Fruit fly (Drosophila melanogaster) whole organism, embryonic: Measurements from ENCODE around the gene CG5254.
A peak's percentile ranks its signal among the peaks of the same experiment; 100 is the strongest.

Experiments
- Abd-B ChIP-seq: fragments of 200-800 bp; sonication (Bioruptor generic); optimal IDR thresholded peaks from 2 replicates; lab custom pipeline; 2018; ENCODE audit warnings: missing biosample characterization, mild to moderate bottlenecking, missing genetic modification characterization, moderate library complexity
- Ada2b ChIP-seq: fragments of 200-800 bp; sonication (Bioruptor generic); IDR thresholded peaks from 2 replicates; pipeline ENCODE4 v1.3.6; 2022; ENCODE audit warnings: missing biosample characterization, missing genetic modification characterization
- Antp ChIP-seq: fragments of 200-800 bp; sonication (Bioruptor generic); optimal IDR thresholded peaks from 3 replicates; lab custom pipeline; 2016; ENCODE audit warnings: missing biosample characterization, missing genetic modification characterization
- Atf6 ChIP-seq: fragments of 200-800 bp; sonication (Bioruptor generic); IDR thresholded peaks from 2 replicates; pipeline ENCODE4 v1.3.6; 2022; ENCODE audit warnings: missing biosample characterization, missing genetic modification characterization
- CG10431 ChIP-seq: fragments of 200-800 bp; sonication (Bioruptor generic); optimal IDR thresholded peaks from 3 replicates; lab custom pipeline; 2018; ENCODE audit warnings: missing biosample characterization, mild to moderate bottlenecking, missing genetic modification characterization
- CG11247 ChIP-seq: fragments of 200-800 bp; sonication (Bioruptor generic); IDR thresholded peaks from 2 replicates; pipeline ENCODE4 v1.3.6; 2022; ENCODE audit warnings: missing biosample characterization, missing genetic modification characterization
- CG13424 ChIP-seq: fragments of 200-800 bp; sonication (Bioruptor generic); optimal IDR thresholded peaks from 2 replicates; lab custom pipeline; 2019; ENCODE audit warnings: missing biosample characterization, mild to moderate bottlenecking, missing genetic modification characterization, moderate library complexity
- CG13894 ChIP-seq: fragments of 200-800 bp; sonication (Bioruptor generic); optimal IDR thresholded peaks from 3 replicates; lab custom pipeline; 2018; ENCODE audit warnings: missing biosample characterization, mild to moderate bottlenecking, missing genetic modification characterization, moderate library complexity
- CG14860 ChIP-seq: fragments of 200-800 bp; sonication (Bioruptor generic); IDR thresholded peaks from 3 replicates; pipeline ENCODE4 v1.3.6; 2022; ENCODE audit warnings: missing biosample characterization, missing genetic modification characterization; ENCODE audit not compliant: partially characterized antibody
- CG1647 ChIP-seq: fragments of 200-800 bp; sonication (Bioruptor generic); optimal IDR thresholded peaks from 3 replicates; lab custom pipeline; 2016; ENCODE audit warnings: missing biosample characterization, missing genetic modification characterization
- CG16815 ChIP-seq: fragments of 200-800 bp; sonication (Bioruptor generic); optimal IDR thresholded peaks from 3 replicates; lab custom pipeline; 2017; ENCODE audit warnings: missing biosample characterization, mild to moderate bottlenecking, missing genetic modification characterization
- CG17385 ChIP-seq: fragments of 200-800 bp; sonication (Bioruptor generic); optimal IDR thresholded peaks from 3 replicates; lab custom pipeline; 2018; ENCODE audit warnings: missing biosample characterization, mild to moderate bottlenecking, missing genetic modification characterization
- CG1832 ChIP-seq: fragments of 200-800 bp; sonication (Bioruptor generic); optimal IDR thresholded peaks from 2 replicates; lab custom pipeline; 2017; ENCODE audit warnings: missing biosample characterization, mild to moderate bottlenecking, missing genetic modification characterization, inconsistent platforms
- CG30403 ChIP-seq: fragments of 200-800 bp; sonication (Bioruptor generic); optimal IDR thresholded peaks from 3 replicates; lab custom pipeline; 2016; ENCODE audit warnings: missing biosample characterization, missing genetic modification characterization
- CG3163 ChIP-seq: fragments of 200-800 bp; sonication (Bioruptor generic); optimal IDR thresholded peaks from 3 replicates; lab custom pipeline; 2016; ENCODE audit warnings: missing biosample characterization, missing genetic modification characterization
- CG33557 ChIP-seq: fragments of 200-800 bp; sonication (Bioruptor generic); optimal IDR thresholded peaks from 2 replicates; lab custom pipeline; 2019; ENCODE audit warnings: missing biosample characterization, mild to moderate bottlenecking, missing genetic modification characterization, moderate library complexity
- CG4282 ChIP-seq: fragments of 200-800 bp; sonication (Bioruptor generic); optimal IDR thresholded peaks from 2 replicates; lab custom pipeline; 2016; ENCODE audit warnings: missing biosample characterization, missing genetic modification characterization
- CG4424 ChIP-seq: fragments of 200-800 bp; sonication (Bioruptor generic); optimal IDR thresholded peaks from 3 replicates; lab custom pipeline; 2016; ENCODE audit warnings: missing biosample characterization, missing genetic modification characterization
- CG4730 ChIP-seq: fragments of 200-800 bp; sonication (Bioruptor generic); IDR thresholded peaks from 2 replicates; pipeline ENCODE4 v1.3.6; 2022; ENCODE audit warnings: missing biosample characterization, missing genetic modification characterization
- CG6689 ChIP-seq: fragments of 200-800 bp; sonication (Bioruptor generic); IDR thresholded peaks from 2 replicates; pipeline ENCODE4 v1.3.6; 2022; ENCODE audit warnings: missing biosample characterization, missing genetic modification characterization
- CG7372 ChIP-seq: fragments of 200-800 bp; sonication (Bioruptor generic); IDR thresholded peaks from 2 replicates; pipeline ENCODE4 v1.3.6; 2022; ENCODE audit warnings: missing biosample characterization, missing genetic modification characterization
- CG7928 ChIP-seq: fragments of 200-800 bp; sonication (Bioruptor generic); optimal IDR thresholded peaks from 2 replicates; lab custom pipeline; 2017; ENCODE audit warnings: missing biosample characterization, mild to moderate bottlenecking, missing genetic modification characterization
- CG9437 ChIP-seq: fragments of 200-800 bp; sonication (Bioruptor generic); optimal IDR thresholded peaks from 2 replicates; lab custom pipeline; 2018; ENCODE audit warnings: missing biosample characterization, mild to moderate bottlenecking, missing genetic modification characterization
- Deaf1 ChIP-seq: fragments of 200-800 bp; optimal IDR thresholded peaks from 3 replicates; lab custom pipeline; 2019; ENCODE audit warnings: missing biosample characterization, mild to moderate bottlenecking, missing genetic modification characterization, moderate library complexity
- Dek ChIP-seq: fragments of 200-800 bp; sonication (Bioruptor generic); optimal IDR thresholded peaks from 3 replicates; lab custom pipeline; 2019; ENCODE audit warnings: missing biosample characterization, mild to moderate bottlenecking, missing genetic modification characterization, moderate library complexity
- Dfd ChIP-seq, 2 experiments: fragments of >200 bp; optimal IDR thresholded peaks; 2 replicates each; lab custom pipeline; 2017; ENCODE audit warnings: missing biosample characterization in 2 of 2, missing genetic modification characterization in 2 of 2
- Dip2 ChIP-seq: fragments of 200-800 bp; sonication (Bioruptor generic); IDR thresholded peaks from 2 replicates; pipeline ENCODE4 v1.3.6; 2022; ENCODE audit warnings: missing biosample characterization, missing genetic modification characterization
- ERR ChIP-seq: fragments of 200-800 bp; sonication (Bioruptor generic); optimal IDR thresholded peaks from 2 replicates; lab custom pipeline; 2016; ENCODE audit warnings: missing biosample characterization, missing genetic modification characterization
- Hey ChIP-seq: fragments of 200-800 bp; sonication (Bioruptor generic); optimal IDR thresholded peaks from 3 replicates; lab custom pipeline; 2018; ENCODE audit warnings: missing biosample characterization, mild to moderate bottlenecking, missing genetic modification characterization
- HmgD ChIP-seq: fragments of 200-800 bp; sonication (Bioruptor generic); optimal IDR thresholded peaks from 3 replicates; lab custom pipeline; 2016; ENCODE audit warnings: missing biosample characterization, missing genetic modification characterization
- Lim3 ChIP-seq: fragments of 200-800 bp; sonication (Bioruptor generic); IDR thresholded peaks from 2 replicates; pipeline ENCODE4 v1.3.6; 2022; ENCODE audit warnings: missing biosample characterization, missing genetic modification characterization
- Mad ChIP-seq: fragments of 200-800 bp; sonication (Bioruptor generic); optimal IDR thresholded peaks from 2 replicates; lab custom pipeline; 2016; ENCODE audit warnings: missing biosample characterization, missing genetic modification characterization
- Mrtf ChIP-seq: fragments of 200-800 bp; sonication (Bioruptor generic); IDR thresholded peaks from 3 replicates; pipeline ENCODE4 v1.3.6; 2022; ENCODE audit warnings: missing biosample characterization, missing genetic modification characterization
- Nf-YA ChIP-seq: fragments of 200-800 bp; sonication (Bioruptor generic); IDR thresholded peaks from 2 replicates; pipeline ENCODE4 v1.3.6; 2022; ENCODE audit warnings: missing biosample characterization, missing genetic modification characterization
- Ptx1 ChIP-seq: fragments of 200-800 bp; sonication (Bioruptor generic); IDR thresholded peaks from 2 replicates; pipeline ENCODE4 v1.3.6; 2022; ENCODE audit warnings: missing biosample characterization, missing genetic modification characterization
- Sry-β ChIP-seq: fragments of 200-800 bp; sonication (Bioruptor generic); optimal IDR thresholded peaks from 2 replicates; lab custom pipeline; 2018; ENCODE audit warnings: missing biosample characterization, mild to moderate bottlenecking, missing genetic modification characterization, moderate library complexity
- YL-1 ChIP-seq: fragments of 200-800 bp; sonication (Bioruptor generic); optimal IDR thresholded peaks from 3 replicates; lab custom pipeline; 2017; ENCODE audit warnings: missing biosample characterization, mild to moderate bottlenecking, missing genetic modification characterization
- amos ChIP-seq: fragments of 200-800 bp; sonication (Bioruptor generic); IDR thresholded peaks from 2 replicates; pipeline ENCODE4 v1.3.6; 2022; ENCODE audit warnings: missing biosample characterization, missing genetic modification characterization; ENCODE audit not compliant: partially characterized antibody
- corto ChIP-seq: fragments of 200-800 bp; sonication (Bioruptor generic); optimal IDR thresholded peaks from 2 replicates; lab custom pipeline; 2016; ENCODE audit warnings: missing biosample characterization, mild to moderate bottlenecking, missing genetic modification characterization, moderate library complexity
- fd64A ChIP-seq: fragments of 200-800 bp; sonication (Bioruptor generic); optimal IDR thresholded peaks from 3 replicates; lab custom pipeline; 2018; ENCODE audit warnings: missing biosample characterization, mild to moderate bottlenecking, missing genetic modification characterization
- gsb ChIP-seq: fragments of 200-800 bp; sonication (Bioruptor generic); IDR thresholded peaks from 2 replicates; pipeline ENCODE4 v1.3.6; 2022; ENCODE audit warnings: missing biosample characterization, missing genetic modification characterization
- h ChIP-seq: fragments of >200 bp; optimal IDR thresholded peaks from 2 replicates; lab custom pipeline; 2017
- hbn ChIP-seq: fragments of 200-800 bp; sonication (Bioruptor generic); IDR thresholded peaks from 2 replicates; pipeline ENCODE4 v1.3.6; 2022; ENCODE audit warnings: missing biosample characterization, missing genetic modification characterization; ENCODE audit not compliant: partially characterized antibody
- hth ChIP-seq: fragments of >200 bp; optimal IDR thresholded peaks from 2 replicates; lab custom pipeline; 2017; ENCODE audit warnings: inconsistent platforms
- lab ChIP-seq: fragments of 200-800 bp; sonication (Bioruptor generic); optimal IDR thresholded peaks from 3 replicates; lab custom pipeline; 2017; ENCODE audit warnings: missing biosample characterization, missing genetic modification characterization, mild to moderate bottlenecking, moderate library complexity, missing genetic modification reagents
- odd ChIP-seq: fragments of 200-800 bp; sonication (Bioruptor generic); optimal IDR thresholded peaks from 2 replicates; lab custom pipeline; 2017; ENCODE audit warnings: missing biosample characterization, mild to moderate bottlenecking, missing genetic modification characterization
- psq ChIP-seq: fragments of 200-800 bp; sonication (Bioruptor generic); optimal IDR thresholded peaks from 2 replicates; lab custom pipeline; 2017; ENCODE audit warnings: missing biosample characterization, missing genetic modification characterization
- pum ChIP-seq: fragments of 200-800 bp; sonication (Bioruptor generic); optimal IDR thresholded peaks from 2 replicates; lab custom pipeline; 2016; ENCODE audit warnings: missing biosample characterization, missing genetic modification characterization
- sd ChIP-seq: fragments of 200-800 bp; sonication (Bioruptor generic); optimal IDR thresholded peaks from 3 replicates; lab custom pipeline; 2018; ENCODE audit warnings: missing biosample characterization, mild to moderate bottlenecking, missing genetic modification characterization, moderate library complexity
- vnd ChIP-seq: fragments of 200-800 bp; sonication (Bioruptor generic); IDR thresholded peaks from 3 replicates; pipeline ENCODE4 v1.3.6; 2022; ENCODE audit warnings: missing biosample characterization, missing genetic modification characterization; ENCODE audit not compliant: partially characterized antibody

Gene CG5254

dm6 chrX:755642-756332, 5.6 kb downstream of the CG5254 start (continued):
- TF ChIP-seq lab (GFP tag; lab: Kevin White, UChicago) (peak; percentile 96), HmgD (GFP tag; lab: Kevin White, UChicago) (peak; percentile 57), Antp (GFP tag; lab: Kevin White, UChicago) (peak; percentile 85), CG4730 (GFP tag; lab: Robert Waterston, UW) (peak; percentile 67), Abd-B (GFP tag; lab: Kevin White, UChicago) (peak; percentile 41), fd64A (GFP tag; lab: Kevin White, UChicago) (peak; percentile 41), Sry-β (GFP tag; lab: Kevin White, UChicago) (no peak), odd (GFP tag; lab: Kevin White, UChicago) (peak; percentile 54), hbn (GFP tag; lab: Robert Waterston, UW) (no peak), Mad (GFP tag; lab: Kevin White, UChicago) (peak; percentile 81), Hey (tag; lab: Kevin White, UChicago) (peak; percentile 36), corto (GFP tag; lab: Kevin White, UChicago) (peak; percentile 81), sd (peak; percentile 69), vnd (GFP tag; lab: Robert Waterston, UW) (no peak), CG30403 (GFP tag; lab: Kevin White, UChicago) (peak; percentile 84), CG6689 (GFP tag; lab: Robert Waterston, UW) (peak; percentile 79), Dek (peak; percentile 89), Dfd (GFP tag; optimal IDR thresholded peaks at IDR 0.05; lab: Kevin White, UChicago) (no peak), Atf6 (GFP tag; lab: Robert Waterston, UW) (peak; percentile 92), CG16815 (GFP tag; lab: Kevin White, UChicago) (peak; percentile 67), h (lab: Kevin White, UChicago) (no peak), Ptx1 (GFP tag; lab: Robert Waterston, UW) (peak; percentile 86), CG1647 (GFP tag; lab: Kevin White, UChicago) (peak; percentile 77), gsb (peak; percentile 78), CG4282 (GFP tag; lab: Kevin White, UChicago) (peak; percentile 81), CG14860 (GFP tag; lab: Robert Waterston, UW) (no peak), CG13424 (tag; lab: Kevin White, UChicago) (peak; percentile 75), pum (GFP tag; lab: Kevin White, UChicago) (peak; percentile 69), CG13894 (tag; lab: Kevin White, UChicago) (peak; percentile 75), CG1832 (GFP tag; lab: Kevin White, UChicago) (no peak), CG9437 (GFP tag; lab: Kevin White, UChicago) (peak; percentile 52), CG11247 (peak; percentile 88), CG7372 (peak; percentile 78), CG3163 (GFP tag; lab: Kevin White, UChicago) (peak; percentile 51), Mrtf (GFP tag; lab: Robert Waterston, UW) (peak; percentile 80), YL-1 (no peak), Deaf1 (peak; percentile 58), CG7928 (GFP tag; lab: Kevin White, UChicago) (peak; percentile 60), Ada2b (GFP tag; lab: Robert Waterston, UW) (peak; percentile 72), hth (lab: Kevin White, UChicago) (no peak), Nf-YA (GFP tag; lab: Robert Waterston, UW) (peak; percentile 55; the same call in 1 of the 2 replicates), psq (GFP tag; lab: Kevin White, UChicago) (peak; percentile 24), Lim3 (no peak), ERR (GFP tag; lab: Kevin White, UChicago) (peak; percentile 91), CG4424 (GFP tag; lab: Kevin White, UChicago) (peak; percentile 72), Dip2 (GFP tag; lab: Robert Waterston, UW) (no peak), CG33557 (GFP tag; lab: Kevin White, UChicago) (no peak), amos (GFP tag; lab: Robert Waterston, UW) (no peak; the same call in 1 of the 2 replicates), CG10431 (GFP tag; lab: Kevin White, UChicago) (no peak), CG17385 (GFP tag; lab: Kevin White, UChicago) (peak; percentile 77)
